Fruit fly (Drosophila melanogaster): ENCODE data around the gene pes.

DNA sequence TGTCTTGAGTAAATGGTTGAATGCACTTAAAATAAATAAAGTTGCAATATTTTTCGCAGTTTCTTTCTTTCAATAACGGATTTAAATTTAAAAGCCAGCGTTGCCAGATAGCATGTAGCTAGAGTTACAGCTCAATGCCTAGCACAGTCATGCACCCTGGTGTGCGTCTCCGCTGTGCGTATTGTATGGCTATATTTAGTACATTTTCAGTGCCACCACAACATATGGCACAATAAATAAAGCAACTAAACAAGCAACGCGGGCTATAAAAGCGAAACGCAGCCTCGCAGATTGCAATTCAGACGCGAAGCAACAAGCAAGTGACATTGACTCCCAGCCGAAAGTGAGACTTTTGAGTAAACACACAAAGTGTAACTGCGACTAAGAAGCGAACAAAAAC is 4.7 kb upstream of the pes start, which contains the start of gene Sirup:
- TF ChIP-seq CG8159 (tag; optimal IDR thresholded peaks at IDR 0.05) (no peak), CG17806 (tag; optimal IDR thresholded peaks at IDR 0.05) (no peak), Pif1B (GFP tag; optimal IDR thresholded peaks at IDR 0.05) (peak; percentile 16), CG4496 (GFP tag; IDR thresholded peaks at IDR 0.05) (0 out of 3 replicates have a peak, but pooled peaks have one; percentile 36), CG14655 (GFP tag; optimal IDR thresholded peaks at IDR 0.05) (no peak), EcR (GFP tag; optimal IDR thresholded peaks at IDR 0.05) (peak; percentile 36)
